Worm (Caenorhabditis elegans) whole organism, L3 larva: ENCODE data around the gene elo-3.

ENCODE experiments used
- ZK546.5 ChIP-seq: sonication (generic microtip); optimal IDR thresholded peaks from 2 replicates; lab custom pipeline; 2017; ENCODE audit warnings: missing biosample characterization, missing genetic modification characterization
- aly-2 ChIP-seq: fragments of 150-350 bp; optimal IDR thresholded peaks from 2 replicates; lab custom pipeline; 2014; ENCODE audit warnings: missing biosample characterization, missing genetic modification characterization
- ama-1 ChIP-seq: fragments of 150-350 bp; optimal IDR thresholded peaks from 2 replicates; lab custom pipeline; 2018
- ceh-16 ChIP-seq: sonication (generic microtip); optimal IDR thresholded peaks from 2 replicates; lab custom pipeline; 2017; ENCODE audit warnings: missing biosample characterization, missing genetic modification characterization
- ceh-28 ChIP-seq: fragments of 150-350 bp; optimal IDR thresholded peaks from 2 replicates; lab custom pipeline; 2014; ENCODE audit warnings: missing biosample characterization, missing genetic modification reagents, missing genetic modification characterization
- ceh-82 ChIP-seq: fragments of 150-350 bp; optimal IDR thresholded peaks from 2 replicates; lab custom pipeline; 2014; ENCODE audit warnings: missing biosample characterization, missing genetic modification characterization
- daf-12 ChIP-seq: fragments of 150-350 bp; optimal IDR thresholded peaks from 2 replicates; lab custom pipeline; 2014; ENCODE audit warnings: missing biosample characterization, missing genetic modification reagents, missing genetic modification characterization
- egl-27 ChIP-seq: sonication (generic microtip); optimal IDR thresholded peaks from 4 replicates; lab custom pipeline; 2017; ENCODE audit warnings: missing biosample characterization, missing genetic modification reagents, missing genetic modification characterization
- egl-5 ChIP-seq: fragments of 150-350 bp; optimal IDR thresholded peaks from 2 replicates; lab custom pipeline; 2017; ENCODE audit warnings: missing biosample characterization, missing genetic modification reagents, missing genetic modification characterization, inconsistent platforms
- elt-1 ChIP-seq: fragments of 150-350 bp; optimal IDR thresholded peaks from 2 replicates; lab custom pipeline; 2014; ENCODE audit warnings: missing biosample characterization, missing genetic modification characterization
- elt-2 ChIP-seq: sonication (generic microtip); optimal IDR thresholded peaks from 2 replicates; lab custom pipeline; 2016; ENCODE audit warnings: missing genetic modification reagents, mild to moderate bottlenecking, missing genetic modification characterization, missing compliant biosample characterization
- elt-3 ChIP-seq, 3 experiments: fragments of 150-350 bp in 1 of 3; sonication (generic microtip) in 2 of 3; optimal IDR thresholded peaks; 2 replicates in 2 of 3; 4 replicates in 1 of 3; lab custom pipeline; 2014 to 2017; ENCODE audit warnings: missing biosample characterization in 3 of 3, missing genetic modification characterization in 3 of 3
- eor-1 ChIP-seq, 2 experiments: fragments of 150-350 bp; optimal IDR thresholded peaks; 2 replicates each; lab custom pipeline; 2014 to 2018; ENCODE audit warnings: missing biosample characterization in 2 of 2, missing genetic modification characterization in 2 of 2
- fkh-10 ChIP-seq: sonication (generic microtip); optimal IDR thresholded peaks from 2 replicates; lab custom pipeline; 2017; ENCODE audit warnings: missing biosample characterization, missing genetic modification reagents, missing genetic modification characterization
- fos-1 ChIP-seq: fragments of 150-350 bp; optimal IDR thresholded peaks from 2 replicates; lab custom pipeline; 2014; ENCODE audit warnings: missing biosample characterization, missing genetic modification characterization
- hmg-11 ChIP-seq: sonication (generic microtip); optimal IDR thresholded peaks from 2 replicates; lab custom pipeline; 2016; ENCODE audit warnings: missing genetic modification characterization, missing compliant biosample characterization
- jun-1 ChIP-seq: fragments of 150-350 bp; optimal IDR thresholded peaks from 2 replicates; lab custom pipeline; 2014; ENCODE audit warnings: missing biosample characterization, missing genetic modification reagents, missing genetic modification characterization
- lin-15B ChIP-seq: fragments of 150-350 bp; optimal IDR thresholded peaks from 2 replicates; lab custom pipeline; 2014; ENCODE audit warnings: missing biosample characterization, missing genetic modification characterization
- lin-39 ChIP-seq: fragments of 150-350 bp; optimal IDR thresholded peaks from 2 replicates; lab custom pipeline; 2018; ENCODE audit warnings: missing biosample characterization, missing genetic modification reagents, missing genetic modification characterization
- lsy-12 ChIP-seq: sonication (generic microtip); optimal IDR thresholded peaks from 2 replicates; lab custom pipeline; 2016; ENCODE audit warnings: mild to moderate bottlenecking, missing genetic modification characterization, missing compliant biosample characterization
- mdl-1 ChIP-seq: fragments of 150-350 bp; optimal IDR thresholded peaks from 2 replicates; lab custom pipeline; 2014; ENCODE audit warnings: missing biosample characterization, missing genetic modification characterization
- mml-1 ChIP-seq: fragments of 150-350 bp; sonication (generic microtip); optimal IDR thresholded peaks from 3 replicates; lab custom pipeline; 2014; ENCODE audit warnings: missing biosample characterization, missing genetic modification characterization
- nfya-1 ChIP-seq: sonication (generic microtip); optimal IDR thresholded peaks from 2 replicates; lab custom pipeline; 2017; ENCODE audit warnings: missing genetic modification characterization, mild to moderate bottlenecking, missing compliant biosample characterization, antibody characterized with exemption, moderate library complexity; ENCODE audit not compliant: insufficient read depth
- nhr-12 ChIP-seq: fragments of 150-350 bp; optimal IDR thresholded peaks from 2 replicates; lab custom pipeline; 2014; ENCODE audit warnings: missing biosample characterization, missing genetic modification characterization
- nhr-23 ChIP-seq: fragments of 150-350 bp; optimal IDR thresholded peaks from 2 replicates; lab custom pipeline; 2014; ENCODE audit warnings: missing biosample characterization, missing genetic modification reagents, missing genetic modification characterization
- nhr-237 ChIP-seq: fragments of 150-350 bp; optimal IDR thresholded peaks from 2 replicates; lab custom pipeline; 2014; ENCODE audit warnings: missing biosample characterization, missing genetic modification characterization
- nhr-28 ChIP-seq: fragments of 150-350 bp; optimal IDR thresholded peaks from 2 replicates; lab custom pipeline; 2014; ENCODE audit warnings: missing biosample characterization, missing genetic modification characterization
- nhr-43 ChIP-seq: sonication (generic microtip); optimal IDR thresholded peaks from 2 replicates; lab custom pipeline; 2016; ENCODE audit warnings: mild to moderate bottlenecking, missing genetic modification characterization, missing compliant biosample characterization; ENCODE audit not compliant: poor library complexity, severe bottlenecking
- nhr-67 ChIP-seq: fragments of 150-350 bp; optimal IDR thresholded peaks from 2 replicates; lab custom pipeline; 2014; ENCODE audit warnings: missing biosample characterization, missing genetic modification characterization
- nhr-76 ChIP-seq: fragments of 150-350 bp; sonication (generic microtip); optimal IDR thresholded peaks from 5 replicates; lab custom pipeline; 2014; ENCODE audit warnings: missing biosample characterization, missing genetic modification characterization
- nhr-77 ChIP-seq: fragments of 150-350 bp; optimal IDR thresholded peaks from 2 replicates; lab custom pipeline; 2014; ENCODE audit warnings: missing biosample characterization, missing genetic modification characterization
- pha-4 ChIP-seq: fragments of 150-350 bp; optimal IDR thresholded peaks from 2 replicates; lab custom pipeline; 2014; ENCODE audit warnings: missing biosample characterization, missing genetic modification reagents, missing genetic modification characterization
- pqm-1 ChIP-seq: fragments of 150-350 bp; optimal IDR thresholded peaks from 2 replicates; lab custom pipeline; 2017; ENCODE audit warnings: missing biosample characterization, missing genetic modification characterization, inconsistent platforms
- sea-2 ChIP-seq: fragments of 150-350 bp; sonication (generic microtip); optimal IDR thresholded peaks from 4 replicates; lab custom pipeline; 2014; ENCODE audit warnings: missing biosample characterization, missing genetic modification reagents, missing genetic modification characterization
- skn-1 ChIP-seq: fragments of 150-350 bp; optimal IDR thresholded peaks from 2 replicates; lab custom pipeline; 2014; ENCODE audit warnings: missing biosample characterization, missing genetic modification characterization
- snpc-4 ChIP-seq: fragments of 150-350 bp; optimal IDR thresholded peaks from 2 replicates; lab custom pipeline; 2014; ENCODE audit warnings: missing biosample characterization, missing genetic modification characterization
- tbx-2 ChIP-seq: sonication (generic microtip); optimal IDR thresholded peaks from 2 replicates; lab custom pipeline; 2016; ENCODE audit warnings: mild to moderate bottlenecking, missing genetic modification characterization, missing compliant biosample characterization
- unc-62 ChIP-seq: fragments of 150-350 bp; sonication (generic microtip); optimal IDR thresholded peaks from 4 replicates; lab custom pipeline; 2014; ENCODE audit warnings: missing biosample characterization, missing genetic modification reagents, missing genetic modification characterization
- ztf-11 ChIP-seq: fragments of 150-350 bp; optimal IDR thresholded peaks from 2 replicates; lab custom pipeline; 2014; ENCODE audit warnings: missing biosample characterization, missing genetic modification characterization
- ztf-4 ChIP-seq: fragments of 150-350 bp; optimal IDR thresholded peaks from 2 replicates; lab custom pipeline; 2014; ENCODE audit warnings: missing biosample characterization, missing genetic modification characterization

Gene elo-3

ce11 chrIV:7237668-7238214 is at the start of gene elo-3:
Gene elo-3, plus strand, starts transcription at chrIV:7237718.
- TF ChIP-seq mml-1 (no peak), lin-39 (tag; lab: Kevin White, UChicago) (no peak), ZK546.5 (tag; lab: Kevin White, UChicago) (no peak), tbx-2 (tag; lab: Kevin White, UChicago) (no peak), pqm-1 (peak; percentile 51), nhr-77 (tag; lab: Kevin White, UChicago) (no peak), ztf-11 (tag; lab: Kevin White, UChicago) (no peak), elt-2 (tag; lab: Kevin White, UChicago) (peak; percentile 63), pha-4 (tag; lab: Kevin White, UChicago) (peak; percentile 9), nhr-76 (tag; lab: Kevin White, UChicago) (no peak), daf-12 (no peak), nhr-23 (tag; lab: Kevin White, UChicago) (no peak), egl-27 (tag; lab: Kevin White, UChicago) (no peak), lin-15B (tag; lab: Kevin White, UChicago) (no peak), nfya-1 (tag; lab: Kevin White, UChicago) (no peak)

- TF ChIP-seq ceh-28 (no peak), aly-2 (tag; lab: Kevin White, UChicago) (no peak), nhr-237 (tag; lab: Kevin White, UChicago) (no peak), nhr-28 (tag; lab: Kevin White, UChicago) (no peak), skn-1 (tag; lab: Kevin White, UChicago) (no peak), egl-5 (tag; lab: Kevin White, UChicago) (no peak), nhr-67 (tag; lab: Kevin White, UChicago) (no peak), ceh-16 (no peak), mml-1 (no peak), nhr-12 (no peak), hmg-11 (tag; lab: Kevin White, UChicago) (no peak), mdl-1 (tag; lab: Kevin White, UChicago) (no peak), daf-12 (no peak), nhr-77 (tag; lab: Kevin White, UChicago) (no peak), nhr-43 (tag; lab: Kevin White, UChicago) (no peak), lsy-12 (tag; lab: Kevin White, UChicago) (no peak), eor-1 (tag; optimal IDR thresholded peaks at IDR 0.05; lab: Kevin White, UChicago) (no peak), unc-62 (no peak), ceh-82 (no peak)
These were observed 49.5 kb upstream of the elo-3 start, which contains the start of gene C42D4.13 for ce11 chrIV:7188030-7188429. Gene C42D4.13, minus strand, starts transcription at chrIV:7188130.

ce11 chrIV:7188528-7189422 is 48.7 kb upstream of the elo-3 start, which contains the start of gene srlf-7:
Gene srlf-7, plus strand, starts transcription at chrIV:7189287.
- TF ChIP-seq nhr-43 (tag; lab: Kevin White, UChicago) (peak; percentile 11), ceh-28 (peak; percentile 62), pqm-1 (peak; percentile 100), sea-2 (GFP tag; lab: Kevin White, UChicago) (no peak), ztf-4 (tag; lab: Kevin White, UChicago) (no peak), fkh-10 (GFP tag; lab: Kevin White, UChicago) (peak; percentile 65), skn-1 (tag; lab: Kevin White, UChicago) (peak; percentile 55), ceh-82 (no peak), jun-1 (tag; lab: Kevin White, UChicago) (peak; percentile 88), nhr-67 (tag; lab: Kevin White, UChicago) (no peak), daf-12 (no peak), nhr-237 (tag; lab: Kevin White, UChicago) (no peak), hmg-11 (tag; lab: Kevin White, UChicago) (no peak), ama-1 (lab: Kevin White, UChicago) (no peak), elt-3 (tag; optimal IDR thresholded peaks at IDR 0.05; lab: Kevin White, UChicago) (peak; percentile 30 to 89 (median 45)), snpc-4 (tag; lab: Kevin White, UChicago) (peak; percentile 9), lin-39 (tag; lab: Kevin White, UChicago) (no peak), elt-1 (no peak), pha-4 (tag; lab: Kevin White, UChicago) (peak; percentile 97), ceh-16 (no peak), unc-62 (no peak), elt-2 (tag; lab: Kevin White, UChicago) (peak; percentile 99), nhr-23 (tag; lab: Kevin White, UChicago) (peak; percentile 71), fos-1 (tag; lab: Kevin White, UChicago) (no peak)
- TF ChIP-seq, all 47 proteins: peak for 11
